Fruit fly (Drosophila melanogaster) whole organism, embryonic: ENCODE data around the gene CG31549.

Experiments
- CG30020 ChIP-seq: fragments of 200-800 bp; optimal IDR thresholded peaks from 2 replicates; lab custom pipeline; 2019; ENCODE audit warnings: missing biosample characterization, mild to moderate bottlenecking, missing genetic modification characterization, moderate library complexity
- CG32767 ChIP-seq: fragments of 200-800 bp; sonication (Bioruptor generic); IDR thresholded peaks from 2 replicates; pipeline ENCODE4 v1.3.6; 2022; ENCODE audit warnings: missing biosample characterization, missing genetic modification characterization
- Eip74EF ChIP-seq, 2 experiments: fragments of 200-800 bp in 1 of 2; fragments of >200 bp in 1 of 2; sonication (Bioruptor generic) in 1 of 2; optimal IDR thresholded peaks; 2 replicates each; lab custom pipeline; 2017 to 2019; ENCODE audit warnings: missing biosample characterization in 2 of 2, missing genetic modification characterization in 2 of 2, mild to moderate bottlenecking in 1 of 2, moderate library complexity in 1 of 2
- Nf-YC ChIP-seq: fragments of 200-800 bp; optimal IDR thresholded peaks from 3 replicates; lab custom pipeline; 2019; ENCODE audit warnings: missing biosample characterization, mild to moderate bottlenecking, missing genetic modification characterization, moderate library complexity
- en ChIP-seq: fragments of 200-800 bp; sonication (Bioruptor generic); optimal IDR thresholded peaks from 2 replicates; lab custom pipeline; 2016; ENCODE audit warnings: missing biosample characterization, missing genetic modification characterization
- fd3F ChIP-seq: fragments of 200-800 bp; sonication (Bioruptor generic); optimal IDR thresholded peaks from 2 replicates; lab custom pipeline; 2018; ENCODE audit warnings: missing biosample characterization, mild to moderate bottlenecking, missing genetic modification characterization, moderate library complexity

DNA sequence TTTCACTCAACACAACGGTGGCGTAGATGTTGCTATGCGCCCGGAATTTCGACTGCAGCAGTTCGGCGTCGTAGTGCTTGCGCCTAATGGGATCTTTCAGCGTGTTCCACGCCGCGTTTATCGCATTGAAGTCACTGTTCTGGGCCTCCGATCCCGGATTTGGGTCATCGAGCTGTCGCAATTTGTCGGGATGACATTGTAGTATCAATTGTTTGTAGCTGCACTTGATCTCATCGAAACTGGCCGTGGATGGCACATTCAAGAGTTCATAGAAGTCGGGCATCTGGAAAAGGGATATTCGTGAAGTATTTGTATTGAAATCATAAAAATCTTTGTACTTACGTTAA is 9.6 kb upstream of the CG31549 start:
- TF ChIP-seq Nf-YC (no peak), en (no peak), Eip74EF (GFP tag; optimal IDR thresholded peaks at IDR 0.05; lab: Kevin White, UChicago) (no peak), fd3F (GFP tag; lab: Kevin White, UChicago) (no peak), CG30020 (tag; lab: Kevin White, UChicago) (no peak), CG32767 (GFP tag; lab: Robert Waterston, UW) (no peak)
